Fruit fly (Drosophila melanogaster): Measurements from ENCODE around the gene CG2260.

CG2260 gene

DNA sequence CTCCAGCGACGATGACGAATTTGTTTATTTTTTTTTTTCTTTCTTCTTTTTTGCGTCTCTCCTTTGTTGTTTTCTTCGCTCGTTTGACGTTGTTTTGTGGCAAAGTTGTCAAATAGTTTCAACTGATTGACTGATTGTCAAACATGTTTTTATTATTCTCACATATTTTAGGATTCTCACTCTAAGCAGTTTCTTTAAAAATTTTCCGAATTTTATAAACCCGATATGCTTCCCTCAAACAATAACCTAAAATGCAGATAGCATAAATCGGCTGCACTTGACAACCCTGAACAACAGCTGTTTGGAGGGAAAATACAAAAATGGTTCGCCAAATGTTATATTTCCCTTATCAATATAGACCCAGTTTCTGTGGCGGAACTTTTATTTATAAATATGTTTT is 22.6 kb upstream of the CG2260 start, which contains the start of gene CG17982 (continued):
- TF ChIP-seq CG13775 (GFP tag; optimal IDR thresholded peaks at IDR 0.05) = peak; percentile 78
- peak; percentile 29 for TF ChIP-seq CG4820 (GFP tag; optimal IDR thresholded peaks at IDR 0.05)
- TF ChIP-seq Neu2 (GFP tag; optimal IDR thresholded peaks at IDR 0.05; ENCODE audit: borderline replicate concordance) = no peak
- TF ChIP-seq CG15073 (GFP tag; optimal IDR thresholded peaks at IDR 0.05) = peak; percentile 31
- peak; percentile 70 for TF ChIP-seq ara (GFP tag; IDR thresholded peaks at IDR 0.05)
- TF ChIP-seq CG4282 (GFP tag; optimal IDR thresholded peaks at IDR 0.05) = peak; percentile 69
- TF ChIP-seq CG2875 (GFP tag; optimal IDR thresholded peaks at IDR 0.05) = peak; percentile 58
- peak; percentile 83 for TF ChIP-seq CG17912 (GFP tag; optimal IDR thresholded peaks at IDR 0.05)
- no peak for TF ChIP-seq CG14860 (GFP tag; IDR thresholded peaks at IDR 0.05; ENCODE audit: partially characterized antibody)
- TF ChIP-seq tup (GFP tag; optimal IDR thresholded peaks at IDR 0.05) = peak; percentile 68
- TF ChIP-seq stwl (tag; optimal IDR thresholded peaks at IDR 0.05) = peak; percentile 69
- TF ChIP-seq CG3995 (GFP tag; optimal IDR thresholded peaks at IDR 0.05) = peak; percentile 50
- peak; percentile 86 for TF ChIP-seq CG12299 (tag; optimal IDR thresholded peaks at IDR 0.05)
- TF ChIP-seq Trl (optimal IDR thresholded peaks at IDR 0.05) = no peak
- peak; percentile 91 for TF ChIP-seq Trl (GFP tag; optimal IDR thresholded peaks at IDR 0.05)
- peak; percentile 46 for TF ChIP-seq wor (GFP tag; IDR thresholded peaks at IDR 0.05)
- TF ChIP-seq CG12942 (GFP tag; optimal IDR thresholded peaks at IDR 0.05) = peak; percentile 80
- peak; percentile 64 for TF ChIP-seq Atf3 (GFP tag; optimal IDR thresholded peaks at IDR 0.05)
- TF ChIP-seq salm (tag; optimal IDR thresholded peaks at IDR 0.05) = peak; percentile 63
- peak; percentile 80 for TF ChIP-seq NC2β (GFP tag; optimal IDR thresholded peaks at IDR 0.05)
- no peak for TF ChIP-seq dimm (GFP tag; IDR thresholded peaks at IDR 0.05)
- TF ChIP-seq Pdp1 (GFP tag; optimal IDR thresholded peaks at IDR 0.05) = peak; percentile 77 to 84
- TF ChIP-seq CG6854 (GFP tag; optimal IDR thresholded peaks at IDR 0.05) = peak; percentile 43
- TF ChIP-seq CG2712 (tag; optimal IDR thresholded peaks at IDR 0.05) = peak; percentile 87
- peak; percentile 81 for TF ChIP-seq Mad (GFP tag; optimal IDR thresholded peaks at IDR 0.05)
- TF ChIP-seq unpg (GFP tag; optimal IDR thresholded peaks at IDR 0.05) = peak; percentile 92
- TF ChIP-seq CG12744 (GFP tag; optimal IDR thresholded peaks at IDR 0.05) = peak; percentile 79
- TF ChIP-seq ham (GFP tag; IDR thresholded peaks at IDR 0.05) = no peak
- TF ChIP-seq ap (GFP tag; IDR thresholded peaks at IDR 0.05) = peak; percentile 65; the same call in 1 of the 2 replicates
- no peak for TF ChIP-seq prd (optimal IDR thresholded peaks at IDR 0.05)
- peak; percentile 81 for TF ChIP-seq prd (GFP tag; IDR thresholded peaks at IDR 0.05)
- TF ChIP-seq gro (GFP tag; optimal IDR thresholded peaks at IDR 0.05) = peak; percentile 89
- no peak for TF ChIP-seq br (optimal IDR thresholded peaks at IDR 0.05)
- TF ChIP-seq Xrp1 (GFP tag; IDR thresholded peaks at IDR 0.05) = peak; percentile 85
- no peak for TF ChIP-seq yki (optimal IDR thresholded peaks at IDR 0.05)
- TF ChIP-seq CG1529 (GFP tag; optimal IDR thresholded peaks at IDR 0.05) = peak; percentile 63
- peak; percentile 69 for TF ChIP-seq CG11398 (GFP tag; optimal IDR thresholded peaks at IDR 0.05)
- no peak for TF ChIP-seq CG15011 (GFP tag; optimal IDR thresholded peaks at IDR 0.05)
- TF ChIP-seq nau (GFP tag; optimal IDR thresholded peaks at IDR 0.05) = no peak
- TF ChIP-seq Rfx (GFP tag; IDR thresholded peaks at IDR 0.05) = peak; percentile 87
- peak; percentile 47 for TF ChIP-seq pzg (GFP tag; optimal IDR thresholded peaks at IDR 0.05)
- peak; percentile 80 for TF ChIP-seq CG31441 (GFP tag; IDR thresholded peaks at IDR 0.05)
- peak; percentile 84 for TF ChIP-seq Meics (GFP tag; optimal IDR thresholded peaks at IDR 0.05)
- TF ChIP-seq Aef1 (GFP tag; IDR thresholded peaks at IDR 0.05) = peak; percentile 66
- TF ChIP-seq CG11723 (GFP tag; optimal IDR thresholded peaks at IDR 0.05) = peak; percentile 64
- 0 out of 2 replicates have a peak, but pooled peaks have one; percentile 34 for TF ChIP-seq CG6272 (GFP tag; IDR thresholded peaks at IDR 0.05)
- peak; percentile 86 for TF ChIP-seq sob (GFP tag; IDR thresholded peaks at IDR 0.05)
- peak; percentile 88 for TF ChIP-seq her (GFP tag; optimal IDR thresholded peaks at IDR 0.05)
- TF ChIP-seq PHDP (tag; optimal IDR thresholded peaks at IDR 0.05) = peak; percentile 90
- TF ChIP-seq kay (GFP tag; optimal IDR thresholded peaks at IDR 0.05) = peak; percentile 81
- peak; percentile 65; the same call in 1 of the 2 replicates for TF ChIP-seq CG16779 (GFP tag; IDR thresholded peaks at IDR 0.05)
- peak; percentile 66 for TF ChIP-seq Dbx (GFP tag; IDR thresholded peaks at IDR 0.05)
- TF ChIP-seq CG13424 (tag; optimal IDR thresholded peaks at IDR 0.05) = peak; percentile 89

Measured in whole organism, embryonic.